Worm (Caenorhabditis elegans) whole organism, L2 larva: Measurements from ENCODE around the gene mdt-20.

Experiments
- C34F6.9 ChIP-seq: fragments of 150-350 bp; optimal IDR thresholded peaks from 2 replicates; lab custom pipeline; 2014; ENCODE audit warnings: missing biosample characterization, missing genetic modification characterization
- F13H6.1 ChIP-seq: sonication (generic microtip); optimal IDR thresholded peaks from 2 replicates; lab custom pipeline; 2016; ENCODE audit warnings: missing genetic modification characterization, missing compliant biosample characterization
- R02D3.7 ChIP-seq: fragments of 150-350 bp; optimal IDR thresholded peaks from 2 replicates; lab custom pipeline; 2014; ENCODE audit warnings: missing biosample characterization, missing genetic modification characterization
- Y55F3AM.14 ChIP-seq: fragments of 200-800 bp; sonication (Bioruptor generic); optimal IDR thresholded peaks from 2 replicates; lab custom pipeline; 2018; ENCODE audit warnings: mild to moderate bottlenecking, missing genetic modification characterization, missing compliant biosample characterization
- ZK546.5 ChIP-seq: sonication (generic microtip); optimal IDR thresholded peaks from 2 replicates; lab custom pipeline; 2017; ENCODE audit warnings: missing biosample characterization, missing genetic modification characterization
- aly-2 ChIP-seq: fragments of 150-350 bp; optimal IDR thresholded peaks from 2 replicates; lab custom pipeline; 2014; ENCODE audit warnings: missing biosample characterization, missing genetic modification characterization
- ama-1 ChIP-seq: fragments of 150-350 bp; optimal IDR thresholded peaks from 2 replicates; lab custom pipeline; 2018; ENCODE audit warnings: inconsistent platforms
- blmp-1 ChIP-seq: sonication (generic microtip); optimal IDR thresholded peaks from 2 replicates; lab custom pipeline; 2017; ENCODE audit warnings: missing genetic modification characterization, mild to moderate bottlenecking, missing compliant biosample characterization, antibody characterized with exemption, moderate library complexity; ENCODE audit not compliant: insufficient read depth
- ceh-16 ChIP-seq: fragments of 150-350 bp; optimal IDR thresholded peaks from 2 replicates; lab custom pipeline; 2014; ENCODE audit warnings: missing biosample characterization, missing genetic modification characterization
- ceh-82 ChIP-seq: fragments of 150-350 bp; optimal IDR thresholded peaks from 2 replicates; lab custom pipeline; 2014; ENCODE audit warnings: missing biosample characterization, missing genetic modification characterization
- crh-2 ChIP-seq: sonication (generic microtip); optimal IDR thresholded peaks from 2 replicates; lab custom pipeline; 2017; ENCODE audit warnings: missing biosample characterization, missing genetic modification characterization
- dmd-4 ChIP-seq: sonication (generic microtip); optimal IDR thresholded peaks from 2 replicates; lab custom pipeline; 2017; ENCODE audit warnings: missing biosample characterization, missing genetic modification characterization
- elt-1 ChIP-seq: fragments of 150-350 bp; optimal IDR thresholded peaks from 2 replicates; lab custom pipeline; 2014; ENCODE audit warnings: missing biosample characterization, missing genetic modification characterization
- elt-3 ChIP-seq: sonication (generic microtip); optimal IDR thresholded peaks from 2 replicates; lab custom pipeline; 2017; ENCODE audit warnings: missing biosample characterization, missing genetic modification characterization
- fos-1 ChIP-seq: fragments of 150-350 bp; optimal IDR thresholded peaks from 2 replicates; lab custom pipeline; 2014; ENCODE audit warnings: missing biosample characterization, missing genetic modification characterization
- gmeb-1 ChIP-seq: fragments of 150-350 bp; optimal IDR thresholded peaks from 2 replicates; lab custom pipeline; 2014; ENCODE audit warnings: missing biosample characterization, missing genetic modification characterization
- lin-13 ChIP-seq: fragments of 150-350 bp; optimal IDR thresholded peaks from 2 replicates; lab custom pipeline; 2014; ENCODE audit warnings: missing biosample characterization, missing genetic modification reagents, missing genetic modification characterization
- lsy-2 ChIP-seq, 2 experiments: fragments of 150-350 bp in 1 of 2; sonication (generic microtip) in 1 of 2; optimal IDR thresholded peaks; 2 replicates each; lab custom pipeline; 2014 to 2017; ENCODE audit warnings: missing biosample characterization in 2 of 2, missing genetic modification characterization in 2 of 2
- mab-5 ChIP-seq: fragments of 150-350 bp; optimal IDR thresholded peaks from 2 replicates; lab custom pipeline; 2014; ENCODE audit warnings: missing biosample characterization, missing genetic modification characterization
- mdl-1 ChIP-seq, 2 experiments: fragments of 150-350 bp in 1 of 2; sonication (generic microtip) in 1 of 2; optimal IDR thresholded peaks; 2 replicates each; lab custom pipeline; 2017; ENCODE audit warnings: missing biosample characterization in 2 of 2, missing genetic modification characterization in 2 of 2
- nhr-10 ChIP-seq: sonication (generic microtip); optimal IDR thresholded peaks from 2 replicates; lab custom pipeline; 2017; ENCODE audit warnings: missing biosample characterization, missing genetic modification characterization
- nhr-12 ChIP-seq: fragments of 150-350 bp; optimal IDR thresholded peaks from 2 replicates; lab custom pipeline; 2014; ENCODE audit warnings: missing biosample characterization, missing genetic modification characterization
- nhr-129 ChIP-seq: fragments of 150-350 bp; optimal IDR thresholded peaks from 2 replicates; lab custom pipeline; 2014; ENCODE audit warnings: missing biosample characterization, missing genetic modification characterization
- nhr-21 ChIP-seq: fragments of 150-350 bp; optimal IDR thresholded peaks from 2 replicates; lab custom pipeline; 2014; ENCODE audit warnings: missing biosample characterization, missing genetic modification characterization
- nhr-23 ChIP-seq: fragments of 150-350 bp; optimal IDR thresholded peaks from 2 replicates; lab custom pipeline; 2014; ENCODE audit warnings: missing biosample characterization, missing genetic modification reagents, missing genetic modification characterization
- nhr-237 ChIP-seq: fragments of 150-350 bp; optimal IDR thresholded peaks from 2 replicates; lab custom pipeline; 2014; ENCODE audit warnings: missing biosample characterization, missing genetic modification characterization
- nhr-25 ChIP-seq: fragments of 150-350 bp; sonication (generic microtip); optimal IDR thresholded peaks from 3 replicates; lab custom pipeline; 2014; ENCODE audit warnings: missing biosample characterization, missing genetic modification characterization
- nhr-6 ChIP-seq: fragments of 150-350 bp; optimal IDR thresholded peaks from 2 replicates; lab custom pipeline; 2014; ENCODE audit warnings: missing biosample characterization, missing genetic modification characterization
- nhr-77 ChIP-seq: fragments of 150-350 bp; optimal IDR thresholded peaks from 2 replicates; lab custom pipeline; 2014; ENCODE audit warnings: missing biosample characterization, missing genetic modification characterization
- peb-1 ChIP-seq: fragments of 150-350 bp; optimal IDR thresholded peaks from 2 replicates; lab custom pipeline; 2014; ENCODE audit warnings: missing biosample characterization, missing genetic modification characterization
- sem-4 ChIP-seq: fragments of 150-350 bp; optimal IDR thresholded peaks from 2 replicates; lab custom pipeline; 2014; ENCODE audit warnings: missing biosample characterization, missing genetic modification reagents, missing genetic modification characterization
- skn-1 ChIP-seq: sonication (generic microtip); optimal IDR thresholded peaks from 2 replicates; lab custom pipeline; 2017; ENCODE audit warnings: missing biosample characterization, missing genetic modification characterization
- sma-3 ChIP-seq: sonication (generic microtip); optimal IDR thresholded peaks from 2 replicates; lab custom pipeline; 2016; ENCODE audit warnings: missing genetic modification reagents, missing genetic modification characterization, missing compliant biosample characterization
- sma-9 ChIP-seq, 2 experiments: fragments of 150-350 bp in 1 of 2; sonication (generic microtip) in 1 of 2; optimal IDR thresholded peaks; 2 replicates each; lab custom pipeline; 2014 to 2016; ENCODE audit warnings: missing genetic modification characterization in 2 of 2, mild to moderate bottlenecking in 1 of 2, missing biosample characterization in 1 of 2, missing compliant biosample characterization in 1 of 2, missing genetic modification reagents in 1 of 2, moderate library complexity in 1 of 2
- snpc-4 ChIP-seq: fragments of 150-350 bp; optimal IDR thresholded peaks from 2 replicates; lab custom pipeline; 2014; ENCODE audit warnings: missing biosample characterization, missing genetic modification characterization
- unc-55 ChIP-seq: fragments of 150-350 bp; sonication (generic microtip); optimal IDR thresholded peaks from 3 replicates; lab custom pipeline; 2014; ENCODE audit warnings: missing biosample characterization, missing genetic modification reagents, missing genetic modification characterization
- zag-1 ChIP-seq: fragments of 150-350 bp; optimal IDR thresholded peaks from 2 replicates; lab custom pipeline; 2014; ENCODE audit warnings: missing biosample characterization, missing genetic modification characterization
- ztf-1 ChIP-seq: fragments of 200-800 bp; sonication (Bioruptor generic); conservative IDR thresholded peaks from 2 replicates; pipeline ENCODE4 v1.3.6; 2022; ENCODE audit warnings: missing genetic modification characterization, missing compliant biosample characterization
- ztf-4 ChIP-seq: fragments of 150-350 bp; optimal IDR thresholded peaks from 2 replicates; lab custom pipeline; 2014; ENCODE audit warnings: missing biosample characterization, missing genetic modification characterization

Gene mdt-20

ce11 chrIV:1163126-1163525 is 24.5 kb upstream of the mdt-20 start, which contains the start of gene C50A2.7:
Gene C50A2.7 (plus strand): TSS chrIV:1163426.
- TF ChIP-seq fos-1: no peak
- no peak for TF ChIP-seq nhr-77
- no peak for TF ChIP-seq F13H6.1 (tag; lab: Kevin White, UChicago)
- no peak for TF ChIP-seq ceh-16 (tag; lab: Kevin White, UChicago)
- TF ChIP-seq dmd-4 (tag; lab: Kevin White, UChicago): no peak
- no peak for TF ChIP-seq ama-1 (lab: Kevin White, UChicago)
- no peak for TF ChIP-seq sma-3
- TF ChIP-seq peb-1: no peak

DNA sequence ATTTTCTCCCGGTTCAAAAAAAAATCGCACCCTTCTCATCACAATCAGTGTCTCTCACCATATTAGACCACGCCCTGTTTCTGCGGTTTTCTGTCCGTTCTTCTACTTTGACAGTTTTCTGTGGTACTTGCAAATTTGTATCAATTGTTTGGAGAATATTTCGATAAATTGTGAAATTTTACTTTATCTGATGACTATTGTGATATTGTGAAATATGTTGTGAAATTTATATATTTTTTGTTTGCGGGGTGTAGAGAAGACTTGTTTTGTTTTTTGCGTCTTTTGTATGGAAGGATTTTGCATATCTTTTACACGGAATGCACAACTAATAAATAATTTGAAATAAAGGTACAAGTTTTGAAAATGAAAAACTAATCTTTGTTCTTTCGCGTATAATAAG is 20.2 kb upstream of the mdt-20 start:
- TF ChIP-seq lsy-2 (tag; optimal IDR thresholded peaks at IDR 0.05; lab: Kevin White, UChicago): no peak
- TF ChIP-seq gmeb-1 (tag; lab: Kevin White, UChicago): no peak
- TF ChIP-seq R02D3.7: no peak
- TF ChIP-seq peb-1: no peak
- TF ChIP-seq ztf-1 (GFP tag; lab: Robert Waterston, UW): no peak
- no peak for TF ChIP-seq F13H6.1 (tag; lab: Kevin White, UChicago)
- TF ChIP-seq elt-3: no peak
- TF ChIP-seq Y55F3AM.14 (GFP tag; lab: Kevin White, UChicago): no peak
- TF ChIP-seq nhr-77: no peak
- no peak for TF ChIP-seq ceh-82
- TF ChIP-seq aly-2 (tag; lab: Kevin White, UChicago): no peak
- TF ChIP-seq ztf-4 (tag; lab: Kevin White, UChicago): no peak

DNA sequence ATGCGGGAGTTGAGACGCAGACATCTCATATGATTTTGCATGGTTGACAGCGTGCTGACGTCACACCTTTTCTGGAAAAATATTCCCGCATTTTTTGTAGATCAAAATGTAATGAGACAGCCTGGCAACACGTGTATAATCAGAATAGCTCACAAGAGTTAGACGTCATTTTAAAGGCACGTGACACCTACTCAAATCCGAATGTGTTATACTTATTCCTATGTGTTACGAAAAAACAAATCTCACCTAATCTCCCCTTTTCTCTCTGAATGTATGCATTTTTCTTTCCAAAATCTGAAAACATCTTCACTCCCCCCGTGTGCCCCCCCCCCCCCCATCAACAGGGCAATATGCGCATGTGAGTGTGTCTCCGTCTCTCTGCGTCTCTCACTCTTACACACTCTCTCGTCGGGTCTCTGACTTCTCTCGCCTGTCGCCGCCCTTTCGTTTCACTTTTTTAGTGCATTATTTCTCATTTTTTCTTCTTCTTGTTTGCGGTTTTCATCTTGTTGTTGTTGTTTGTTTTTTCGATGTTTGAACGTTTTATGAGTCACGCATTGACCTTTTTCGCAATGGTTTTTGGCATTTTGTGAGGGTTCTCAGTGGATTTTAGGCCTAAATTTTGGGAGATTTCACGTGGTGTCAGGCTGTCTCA is 19.2 kb upstream of the mdt-20 start:
- TF ChIP-seq nhr-12 (tag; lab: Kevin White, UChicago) (no peak), skn-1 (tag; lab: Kevin White, UChicago) (no peak), blmp-1 (tag; lab: Kevin White, UChicago) (peak; percentile 54), unc-55 (peak; percentile 53), nhr-129 (tag; lab: Kevin White, UChicago) (peak; percentile 37), C34F6.9 (tag; lab: Kevin White, UChicago) (peak; percentile 60), R02D3.7 (no peak), nhr-23 (tag; lab: Kevin White, UChicago) (no peak), sma-9 (GFP tag; optimal IDR thresholded peaks at IDR 0.05; lab: Kevin White, UChicago) (peak; percentile 45), sma-9 (tag; optimal IDR thresholded peaks at IDR 0.05; lab: Kevin White, UChicago) (no peak), elt-3 (no peak), snpc-4 (no peak), F13H6.1 (tag; lab: Kevin White, UChicago) (peak; percentile 22), lin-13 (GFP tag; lab: Kevin White, UChicago) (peak; percentile 3), nhr-10 (tag; lab: Kevin White, UChicago) (no peak), mab-5 (peak; percentile 12), mdl-1 (tag; optimal IDR thresholded peaks at IDR 0.05; lab: Kevin White, UChicago) (peak; percentile 45 to 87), Y55F3AM.14 (GFP tag; lab: Kevin White, UChicago) (peak; percentile 63), lsy-2 (tag; optimal IDR thresholded peaks at IDR 0.05; lab: Kevin White, UChicago) (peak in 1 of 2 experiments; percentile 61), gmeb-1 (tag; lab: Kevin White, UChicago) (peak; percentile 40)

DNA sequence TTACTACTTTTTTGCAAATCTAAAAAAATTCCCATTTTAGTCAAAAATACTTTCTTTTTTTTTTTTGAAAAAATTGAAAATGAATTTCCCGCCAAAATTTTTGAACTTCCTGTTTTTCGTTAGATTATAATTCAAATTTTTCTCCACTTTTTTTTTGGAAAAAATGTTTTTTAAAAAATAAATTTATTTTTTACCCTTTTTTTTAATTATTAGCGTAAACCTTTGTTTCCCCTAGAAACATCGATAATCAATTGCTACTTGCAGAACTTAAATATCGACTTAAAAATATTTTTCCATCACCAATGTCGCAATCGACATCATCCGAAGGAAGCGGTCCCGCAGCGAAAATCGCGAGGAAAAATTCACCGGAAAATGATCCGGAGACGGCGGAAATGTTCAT is 17.2 kb upstream of the mdt-20 start, which contains the start of gene cec-2:
cec-2 (plus strand) TSS at position 301 of the 400 bp plus-strand sequence.
- TF ChIP-seq dmd-4 (tag; lab: Kevin White, UChicago) (no peak), nhr-6 (tag; lab: Kevin White, UChicago) (no peak), nhr-10 (tag; lab: Kevin White, UChicago) (no peak), lin-13 (GFP tag; lab: Kevin White, UChicago) (no peak), snpc-4 (no peak), ZK546.5 (tag; lab: Kevin White, UChicago) (no peak), unc-55 (no peak), gmeb-1 (tag; lab: Kevin White, UChicago) (no peak), nhr-25 (tag; lab: Kevin White, UChicago) (no peak)

- TF ChIP-seq nhr-21 (tag; lab: Kevin White, UChicago): no peak
- TF ChIP-seq ztf-4 (tag; lab: Kevin White, UChicago): no peak
- no peak for TF ChIP-seq nhr-237
- TF ChIP-seq snpc-4: no peak
- TF ChIP-seq sem-4 (tag; lab: Kevin White, UChicago): no peak
- no peak for TF ChIP-seq nhr-6 (tag; lab: Kevin White, UChicago)
- no peak for TF ChIP-seq elt-1 (tag; lab: Kevin White, UChicago)
- no peak for TF ChIP-seq C34F6.9 (tag; lab: Kevin White, UChicago)
- TF ChIP-seq zag-1 (tag; lab: Kevin White, UChicago): no peak
- TF ChIP-seq sma-9 (GFP tag; optimal IDR thresholded peaks at IDR 0.05; lab: Kevin White, UChicago): no peak
- TF ChIP-seq sma-9 (tag; optimal IDR thresholded peaks at IDR 0.05; lab: Kevin White, UChicago): no peak
- TF ChIP-seq fos-1: no peak
- no peak for TF ChIP-seq crh-2 (tag; lab: Kevin White, UChicago)
- no peak for TF ChIP-seq lin-13 (GFP tag; lab: Kevin White, UChicago)
- TF ChIP-seq unc-55: no peak
- TF ChIP-seq mab-5: no peak
- no peak for TF ChIP-seq nhr-12 (tag; lab: Kevin White, UChicago)
Observed at ce11 chrIV:1174411-1174810, 13.2 kb upstream of the mdt-20 start.
